Worm (Caenorhabditis elegans) whole organism, L3 larva: ENCODE data around the gene C52E4.7.

Experiments used
- R02D3.7 ChIP-seq: fragments of 150-350 bp; optimal IDR thresholded peaks from 2 replicates; lab custom pipeline; 2014; ENCODE audit warnings: missing biosample characterization, missing genetic modification characterization
- ZK546.5 ChIP-seq: sonication (generic microtip); optimal IDR thresholded peaks from 2 replicates; lab custom pipeline; 2017; ENCODE audit warnings: missing biosample characterization, missing genetic modification characterization
- aly-2 ChIP-seq: fragments of 150-350 bp; optimal IDR thresholded peaks from 2 replicates; lab custom pipeline; 2014; ENCODE audit warnings: missing biosample characterization, missing genetic modification characterization
- ama-1 ChIP-seq: fragments of 150-350 bp; optimal IDR thresholded peaks from 2 replicates; lab custom pipeline; 2018
- ceh-16 ChIP-seq: sonication (generic microtip); optimal IDR thresholded peaks from 2 replicates; lab custom pipeline; 2017; ENCODE audit warnings: missing biosample characterization, missing genetic modification characterization
- ceh-28 ChIP-seq: fragments of 150-350 bp; optimal IDR thresholded peaks from 2 replicates; lab custom pipeline; 2014; ENCODE audit warnings: missing biosample characterization, missing genetic modification reagents, missing genetic modification characterization
- ceh-82 ChIP-seq: fragments of 150-350 bp; optimal IDR thresholded peaks from 2 replicates; lab custom pipeline; 2014; ENCODE audit warnings: missing biosample characterization, missing genetic modification characterization
- ceh-9 ChIP-seq: sonication (generic microtip); optimal IDR thresholded peaks from 2 replicates; lab custom pipeline; 2018; ENCODE audit warnings: missing biosample characterization, missing genetic modification characterization
- daf-12 ChIP-seq: fragments of 150-350 bp; optimal IDR thresholded peaks from 2 replicates; lab custom pipeline; 2014; ENCODE audit warnings: missing biosample characterization, missing genetic modification reagents, missing genetic modification characterization
- egl-27 ChIP-seq: sonication (generic microtip); optimal IDR thresholded peaks from 4 replicates; lab custom pipeline; 2017; ENCODE audit warnings: missing biosample characterization, missing genetic modification reagents, missing genetic modification characterization
- egl-5 ChIP-seq: fragments of 150-350 bp; optimal IDR thresholded peaks from 2 replicates; lab custom pipeline; 2017; ENCODE audit warnings: missing biosample characterization, missing genetic modification reagents, missing genetic modification characterization, inconsistent platforms
- elt-1 ChIP-seq: fragments of 150-350 bp; optimal IDR thresholded peaks from 2 replicates; lab custom pipeline; 2014; ENCODE audit warnings: missing biosample characterization, missing genetic modification characterization
- elt-2 ChIP-seq: sonication (generic microtip); optimal IDR thresholded peaks from 2 replicates; lab custom pipeline; 2016; ENCODE audit warnings: missing genetic modification reagents, mild to moderate bottlenecking, missing genetic modification characterization, missing compliant biosample characterization
- elt-3 ChIP-seq, 3 experiments: fragments of 150-350 bp in 1 of 3; sonication (generic microtip) in 2 of 3; optimal IDR thresholded peaks; 2 replicates in 2 of 3; 4 replicates in 1 of 3; lab custom pipeline; 2014 to 2017; ENCODE audit warnings: missing biosample characterization in 3 of 3, missing genetic modification characterization in 3 of 3
- eor-1 ChIP-seq, 2 experiments: fragments of 150-350 bp; optimal IDR thresholded peaks; 2 replicates each; lab custom pipeline; 2014 to 2018; ENCODE audit warnings: missing biosample characterization in 2 of 2, missing genetic modification characterization in 2 of 2
- fkh-10 ChIP-seq: sonication (generic microtip); optimal IDR thresholded peaks from 2 replicates; lab custom pipeline; 2017; ENCODE audit warnings: missing biosample characterization, missing genetic modification reagents, missing genetic modification characterization
- fkh-2 ChIP-seq: fragments of 150-350 bp; optimal IDR thresholded peaks from 2 replicates; lab custom pipeline; 2014; ENCODE audit warnings: missing biosample characterization, missing genetic modification reagents, missing genetic modification characterization
- fos-1 ChIP-seq: fragments of 150-350 bp; optimal IDR thresholded peaks from 2 replicates; lab custom pipeline; 2014; ENCODE audit warnings: missing biosample characterization, missing genetic modification characterization
- hmg-11 ChIP-seq: sonication (generic microtip); optimal IDR thresholded peaks from 2 replicates; lab custom pipeline; 2016; ENCODE audit warnings: missing genetic modification characterization, missing compliant biosample characterization
- jun-1 ChIP-seq: fragments of 150-350 bp; optimal IDR thresholded peaks from 2 replicates; lab custom pipeline; 2014; ENCODE audit warnings: missing biosample characterization, missing genetic modification reagents, missing genetic modification characterization
- lin-15B ChIP-seq: fragments of 150-350 bp; optimal IDR thresholded peaks from 2 replicates; lab custom pipeline; 2014; ENCODE audit warnings: missing biosample characterization, missing genetic modification characterization
- lin-39 ChIP-seq: fragments of 150-350 bp; optimal IDR thresholded peaks from 2 replicates; lab custom pipeline; 2018; ENCODE audit warnings: missing biosample characterization, missing genetic modification reagents, missing genetic modification characterization
- lsy-12 ChIP-seq: sonication (generic microtip); optimal IDR thresholded peaks from 2 replicates; lab custom pipeline; 2016; ENCODE audit warnings: mild to moderate bottlenecking, missing genetic modification characterization, missing compliant biosample characterization
- mdl-1 ChIP-seq: fragments of 150-350 bp; optimal IDR thresholded peaks from 2 replicates; lab custom pipeline; 2014; ENCODE audit warnings: missing biosample characterization, missing genetic modification characterization
- mml-1 ChIP-seq: fragments of 150-350 bp; sonication (generic microtip); optimal IDR thresholded peaks from 3 replicates; lab custom pipeline; 2014; ENCODE audit warnings: missing biosample characterization, missing genetic modification characterization
- nfya-1 ChIP-seq: sonication (generic microtip); optimal IDR thresholded peaks from 2 replicates; lab custom pipeline; 2017; ENCODE audit warnings: missing genetic modification characterization, mild to moderate bottlenecking, missing compliant biosample characterization, antibody characterized with exemption, moderate library complexity; ENCODE audit not compliant: insufficient read depth
- nhr-11 ChIP-seq: fragments of 150-350 bp; optimal IDR thresholded peaks from 2 replicates; lab custom pipeline; 2014; ENCODE audit warnings: missing biosample characterization, missing genetic modification characterization
- nhr-12 ChIP-seq: fragments of 150-350 bp; optimal IDR thresholded peaks from 2 replicates; lab custom pipeline; 2014; ENCODE audit warnings: missing biosample characterization, missing genetic modification characterization
- nhr-23 ChIP-seq: fragments of 150-350 bp; optimal IDR thresholded peaks from 2 replicates; lab custom pipeline; 2014; ENCODE audit warnings: missing biosample characterization, missing genetic modification reagents, missing genetic modification characterization
- nhr-237 ChIP-seq: fragments of 150-350 bp; optimal IDR thresholded peaks from 2 replicates; lab custom pipeline; 2014; ENCODE audit warnings: missing biosample characterization, missing genetic modification characterization
- nhr-25 ChIP-seq: sonication (generic microtip); optimal IDR thresholded peaks from 2 replicates; lab custom pipeline; 2017; ENCODE audit warnings: missing biosample characterization, missing genetic modification characterization
- nhr-28 ChIP-seq: fragments of 150-350 bp; optimal IDR thresholded peaks from 2 replicates; lab custom pipeline; 2014; ENCODE audit warnings: missing biosample characterization, missing genetic modification characterization
- nhr-67 ChIP-seq: fragments of 150-350 bp; optimal IDR thresholded peaks from 2 replicates; lab custom pipeline; 2014; ENCODE audit warnings: missing biosample characterization, missing genetic modification characterization
- nhr-76 ChIP-seq: fragments of 150-350 bp; sonication (generic microtip); optimal IDR thresholded peaks from 5 replicates; lab custom pipeline; 2014; ENCODE audit warnings: missing biosample characterization, missing genetic modification characterization
- pqm-1 ChIP-seq: fragments of 150-350 bp; optimal IDR thresholded peaks from 2 replicates; lab custom pipeline; 2017; ENCODE audit warnings: missing biosample characterization, missing genetic modification characterization, inconsistent platforms
- sea-2 ChIP-seq: fragments of 150-350 bp; sonication (generic microtip); optimal IDR thresholded peaks from 4 replicates; lab custom pipeline; 2014; ENCODE audit warnings: missing biosample characterization, missing genetic modification reagents, missing genetic modification characterization
- skn-1 ChIP-seq: fragments of 150-350 bp; optimal IDR thresholded peaks from 2 replicates; lab custom pipeline; 2014; ENCODE audit warnings: missing biosample characterization, missing genetic modification characterization
- snpc-4 ChIP-seq: fragments of 150-350 bp; optimal IDR thresholded peaks from 2 replicates; lab custom pipeline; 2014; ENCODE audit warnings: missing biosample characterization, missing genetic modification characterization
- tbx-2 ChIP-seq: sonication (generic microtip); optimal IDR thresholded peaks from 2 replicates; lab custom pipeline; 2016; ENCODE audit warnings: mild to moderate bottlenecking, missing genetic modification characterization, missing compliant biosample characterization
- unc-62 ChIP-seq: fragments of 150-350 bp; sonication (generic microtip); optimal IDR thresholded peaks from 4 replicates; lab custom pipeline; 2014; ENCODE audit warnings: missing biosample characterization, missing genetic modification reagents, missing genetic modification characterization
- zag-1 ChIP-seq: fragments of 150-350 bp; optimal IDR thresholded peaks from 2 replicates; lab custom pipeline; 2014; ENCODE audit warnings: missing biosample characterization, missing genetic modification characterization
- ztf-11 ChIP-seq: fragments of 150-350 bp; optimal IDR thresholded peaks from 2 replicates; lab custom pipeline; 2014; ENCODE audit warnings: missing biosample characterization, missing genetic modification characterization

The C52E4.7 gene

ce11 chrV:12033841-12034240 is 39.7 kb downstream of the C52E4.7 start:
- TF ChIP-seq ceh-9 (tag; lab: Kevin White, UChicago) (no peak), elt-2 (tag; lab: Kevin White, UChicago) (no peak), mml-1 (tag; lab: Kevin White, UChicago) (no peak), nhr-76 (tag; lab: Kevin White, UChicago) (no peak), elt-1 (no peak), snpc-4 (tag; lab: Kevin White, UChicago) (no peak), tbx-2 (tag; lab: Kevin White, UChicago) (no peak), unc-62 (GFP tag; lab: Kevin White, UChicago) (no peak), zag-1 (tag; lab: Kevin White, UChicago) (no peak), eor-1 (tag; optimal IDR thresholded peaks at IDR 0.05; lab: Kevin White, UChicago) (no peak), fkh-2 (tag; lab: Kevin White, UChicago) (no peak), fos-1 (tag; lab: Kevin White, UChicago) (no peak), ztf-11 (no peak), egl-5 (tag; lab: Kevin White, UChicago) (no peak), daf-12 (tag; lab: Kevin White, UChicago) (no peak), elt-3 (tag; optimal IDR thresholded peaks at IDR 0.05; lab: Kevin White, UChicago) (no peak), lin-15B (no peak), lsy-12 (no peak), lin-39 (no peak), pqm-1 (tag; lab: Kevin White, UChicago) (no peak)

DNA sequence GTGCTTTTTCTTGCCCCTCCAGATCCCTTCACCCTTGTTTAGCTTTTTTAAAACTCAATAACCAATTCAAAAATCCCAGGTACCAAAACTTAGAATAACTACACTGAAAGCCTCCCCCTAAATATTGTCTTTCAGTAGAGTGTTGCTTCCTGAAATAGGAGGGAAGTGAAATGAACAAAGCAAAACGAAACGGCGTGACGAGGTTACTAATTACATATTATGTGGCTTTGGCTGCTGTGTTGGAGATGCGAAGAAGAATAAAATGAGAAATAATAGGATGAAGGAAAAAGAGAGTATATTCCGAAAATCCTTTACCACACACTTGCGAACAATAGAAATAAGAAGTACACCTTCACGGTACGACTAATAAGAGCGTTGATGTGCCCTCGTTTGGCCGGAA is 42.0 kb downstream of the C52E4.7 start:
- no peak for TF ChIP-seq lin-39
- no peak for TF ChIP-seq elt-1
- no peak for TF ChIP-seq ceh-9 (tag; lab: Kevin White, UChicago)
- no peak for TF ChIP-seq fkh-2 (tag; lab: Kevin White, UChicago)
- TF ChIP-seq daf-12 (tag; lab: Kevin White, UChicago), result no peak
- no peak for TF ChIP-seq nhr-25 (tag; lab: Kevin White, UChicago)
- no peak for TF ChIP-seq ztf-11
- no peak for TF ChIP-seq fos-1 (tag; lab: Kevin White, UChicago)
- TF ChIP-seq R02D3.7, result no peak
- no peak for TF ChIP-seq ama-1 (lab: Kevin White, UChicago)
- TF ChIP-seq ZK546.5 (tag; lab: Kevin White, UChicago), result no peak
- TF ChIP-seq sea-2 (GFP tag; lab: Kevin White, UChicago), result no peak
- TF ChIP-seq pqm-1 (tag; lab: Kevin White, UChicago), result no peak
- TF ChIP-seq nhr-23 (tag; lab: Kevin White, UChicago), result no peak
- no peak for TF ChIP-seq snpc-4 (tag; lab: Kevin White, UChicago)
- no peak for TF ChIP-seq mdl-1 (tag; lab: Kevin White, UChicago)
- TF ChIP-seq zag-1 (tag; lab: Kevin White, UChicago), result no peak
- TF ChIP-seq unc-62 (GFP tag; lab: Kevin White, UChicago), result no peak
- TF ChIP-seq nhr-11, result no peak
- no peak for TF ChIP-seq jun-1

ce11 chrV:12037889-12038288 is 43.8 kb downstream of the C52E4.7 start:
- no peak for TF ChIP-seq nhr-23 (tag; lab: Kevin White, UChicago)
- TF ChIP-seq ama-1 (lab: Kevin White, UChicago), result peak; percentile 31

DNA sequence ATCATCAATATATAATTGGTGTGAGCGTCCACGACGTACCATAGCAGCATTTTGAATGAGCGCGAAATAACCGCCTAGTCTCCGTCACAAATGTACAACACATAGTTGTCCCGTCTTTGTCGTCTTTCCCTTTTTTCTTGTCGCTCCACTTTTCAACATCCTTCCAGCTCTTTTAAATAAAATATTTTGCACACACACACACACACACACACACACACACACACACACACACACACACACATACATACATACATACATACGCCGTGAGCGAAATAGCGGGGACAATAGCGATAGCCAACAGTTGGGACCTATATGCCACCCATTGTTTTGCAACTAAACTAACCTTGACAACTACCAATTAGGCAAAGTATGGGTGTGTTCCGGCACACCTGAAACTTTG is 44.2 kb downstream of the C52E4.7 start:
- TF ChIP-seq egl-5 (tag; lab: Kevin White, UChicago) (no peak), nhr-12 (tag; lab: Kevin White, UChicago) (no peak), elt-1 (no peak), fkh-2 (tag; lab: Kevin White, UChicago) (no peak), lin-15B (peak; percentile 15), nfya-1 (peak; percentile 29), lsy-12 (peak; percentile 34), snpc-4 (tag; lab: Kevin White, UChicago) (peak; percentile 1), aly-2 (tag; lab: Kevin White, UChicago) (no peak)

ce11 chrV:12038783-12039182 is 44.7 kb downstream of the C52E4.7 start:
- TF ChIP-seq egl-27 (no peak), elt-2 (tag; lab: Kevin White, UChicago) (no peak), ceh-82 (tag; lab: Kevin White, UChicago) (no peak), ama-1 (lab: Kevin White, UChicago) (peak; percentile 80), aly-2 (tag; lab: Kevin White, UChicago) (no peak), elt-1 (no peak), ceh-28 (tag; lab: Kevin White, UChicago) (no peak), mml-1 (tag; lab: Kevin White, UChicago) (no peak), tbx-2 (tag; lab: Kevin White, UChicago) (no peak), R02D3.7 (no peak), hmg-11 (tag; lab: Kevin White, UChicago) (no peak), nhr-12 (tag; lab: Kevin White, UChicago) (no peak), ceh-16 (tag; lab: Kevin White, UChicago) (no peak), sea-2 (GFP tag; lab: Kevin White, UChicago) (no peak), nhr-237 (tag; lab: Kevin White, UChicago) (no peak), skn-1 (tag; lab: Kevin White, UChicago) (no peak), elt-3 (tag; optimal IDR thresholded peaks at IDR 0.05; lab: Kevin White, UChicago) (no peak), zag-1 (tag; lab: Kevin White, UChicago) (no peak), lsy-12 (no peak), nhr-67 (tag; lab: Kevin White, UChicago) (no peak), nhr-28 (tag; lab: Kevin White, UChicago) (no peak), fkh-2 (tag; lab: Kevin White, UChicago) (no peak), nhr-25 (tag; lab: Kevin White, UChicago) (no peak), ztf-11 (no peak), fkh-10 (no peak), lin-39 (peak; percentile 77), snpc-4 (tag; lab: Kevin White, UChicago) (peak; percentile 3)
